Worm (Caenorhabditis elegans) whole organism, L2 larva: ENCODE measurements around the gene srh-178.

Experiments used
- alr-1 ChIP-seq: fragments of 150-350 bp; optimal IDR thresholded peaks from 2 replicates; lab custom pipeline; 2014; ENCODE audit warnings: missing biosample characterization, missing genetic modification characterization
- fos-1 ChIP-seq: fragments of 150-350 bp; optimal IDR thresholded peaks from 2 replicates; lab custom pipeline; 2014; ENCODE audit warnings: missing biosample characterization, missing genetic modification characterization
- nhr-23 ChIP-seq: fragments of 150-350 bp; optimal IDR thresholded peaks from 2 replicates; lab custom pipeline; 2014; ENCODE audit warnings: missing biosample characterization, missing genetic modification reagents, missing genetic modification characterization
- sem-4 ChIP-seq: fragments of 150-350 bp; optimal IDR thresholded peaks from 2 replicates; lab custom pipeline; 2014; ENCODE audit warnings: missing biosample characterization, missing genetic modification reagents, missing genetic modification characterization
- unc-62 ChIP-seq: fragments of 150-350 bp; optimal IDR thresholded peaks from 2 replicates; lab custom pipeline; 2014; ENCODE audit warnings: missing biosample characterization, missing genetic modification reagents, missing genetic modification characterization
- zag-1 ChIP-seq: fragments of 150-350 bp; optimal IDR thresholded peaks from 2 replicates; lab custom pipeline; 2014; ENCODE audit warnings: missing biosample characterization, missing genetic modification characterization

ce11 chrV:18490284-18490832 is 10.2 kb upstream of the srh-178 start:
- TF ChIP-seq sem-4 (no peak), alr-1 (no peak), unc-62 (GFP tag; lab: Kevin White, UChicago) (no peak), zag-1 (tag; lab: Kevin White, UChicago) (peak; percentile 67), nhr-23 (tag; lab: Kevin White, UChicago) (no peak), fos-1 (tag; lab: Kevin White, UChicago) (no peak)
